Worm (Caenorhabditis elegans): Measurements from ENCODE around the gene B0391.14.

The B0391.14 gene

ce11 chrV:15551642-15552041, 48.0 kb downstream of the B0391.14 start (continued):
- TF ChIP-seq C16A3.4 (tag; optimal IDR thresholded peaks at IDR 0.05): peak; percentile 35
- TF ChIP-seq nhr-90 (tag; optimal IDR thresholded peaks at IDR 0.05; ENCODE audit: poor library complexity): peak; percentile 17
- no peak for TF ChIP-seq blmp-1 (tag; optimal IDR thresholded peaks at IDR 0.05)
- TF ChIP-seq C34B4.2 (tag; optimal IDR thresholded peaks at IDR 0.05): no peak
- no peak for TF ChIP-seq isw-1 (GFP tag; IDR thresholded peaks at IDR 0.05)
- TF ChIP-seq lin-15B (tag; optimal IDR thresholded peaks at IDR 0.05): no peak
- no peak for TF ChIP-seq zag-1 (tag; optimal IDR thresholded peaks at IDR 0.05)
- TF ChIP-seq hpl-2 (GFP tag; optimal IDR thresholded peaks at IDR 0.05): no peak
- no peak for TF ChIP-seq tlp-1 (tag; optimal IDR thresholded peaks at IDR 0.05)
- no peak for TF ChIP-seq F16B12.6 (tag; optimal IDR thresholded peaks at IDR 0.05)
- TF ChIP-seq ceh-82 (tag; optimal IDR thresholded peaks at IDR 0.05): peak in 2 of 3 experiments; percentile 13 to 74
- peak; percentile 33 to 53 for TF ChIP-seq efl-1 (optimal IDR thresholded peaks at IDR 0.05)
- peak; percentile 46 to 94 for TF ChIP-seq efl-1 (GFP tag; optimal IDR thresholded peaks at IDR 0.05 in 1 of 2)
- TF ChIP-seq ceh-90 (tag; optimal IDR thresholded peaks at IDR 0.05): no peak
- no peak for TF ChIP-seq egl-13 (tag; optimal IDR thresholded peaks at IDR 0.05)
- no peak for TF ChIP-seq ceh-63 (GFP tag; optimal IDR thresholded peaks at IDR 0.05)
- peak; percentile 54 for TF ChIP-seq fkh-8 (tag; optimal IDR thresholded peaks at IDR 0.05)
- TF ChIP-seq elt-2 (tag; optimal IDR thresholded peaks at IDR 0.05): no peak
- TF ChIP-seq unc-86 (tag; optimal IDR thresholded peaks at IDR 0.05): peak; percentile 19
- TF ChIP-seq nhr-77 (tag; optimal IDR thresholded peaks at IDR 0.05): peak; percentile 3
- TF ChIP-seq nhr-12 (tag; optimal IDR thresholded peaks at IDR 0.05): no peak
- peak; percentile 44 for TF ChIP-seq nhr-20 (tag; optimal IDR thresholded peaks at IDR 0.05)
- peak; percentile 43 for TF ChIP-seq dsc-1 (tag; optimal IDR thresholded peaks at IDR 0.05)
- TF ChIP-seq ama-1 (optimal IDR thresholded peaks at IDR 0.05): no peak
- TF ChIP-seq nhr-237 (tag; optimal IDR thresholded peaks at IDR 0.05): no peak
- TF ChIP-seq nhr-76 (tag; optimal IDR thresholded peaks at IDR 0.05): no peak
- TF ChIP-seq unc-62 (GFP tag; optimal IDR thresholded peaks at IDR 0.05): no peak
- TF ChIP-seq unc-98 (GFP tag; IDR thresholded peaks at IDR 0.05): peak; percentile 33; the same call in 1 of the 2 replicates
- no peak for TF ChIP-seq vab-15 (tag; optimal IDR thresholded peaks at IDR 0.05)
- TF ChIP-seq skn-1 (tag; optimal IDR thresholded peaks at IDR 0.05): peak; percentile 46
- TF ChIP-seq mdl-1 (tag; optimal IDR thresholded peaks at IDR 0.05): peak in 1 of 2 experiments; percentile 65
- no peak for TF ChIP-seq fkh-10 (GFP tag; optimal IDR thresholded peaks at IDR 0.05)
- TF ChIP-seq unc-130 (tag; optimal IDR thresholded peaks at IDR 0.05): no peak
- peak; percentile 30 to 70 for TF ChIP-seq lin-35 (GFP tag; optimal IDR thresholded peaks at IDR 0.05)
- TF ChIP-seq efl-3 (GFP tag; optimal IDR thresholded peaks at IDR 0.05): no peak
- TF ChIP-seq lir-3 (tag; optimal IDR thresholded peaks at IDR 0.05; ENCODE audit: poor library complexity): peak; percentile 24
- TF ChIP-seq Y116A8C.19 (tag; optimal IDR thresholded peaks at IDR 0.05; ENCODE audit: borderline replicate concordance): no peak
- TF ChIP-seq mep-1 (tag; optimal IDR thresholded peaks at IDR 0.05): peak; percentile 28
- TF ChIP-seq nhr-71 (tag; optimal IDR thresholded peaks at IDR 0.05): peak; percentile 56
- no peak for TF ChIP-seq ceh-8 (GFP tag; optimal IDR thresholded peaks at IDR 0.05)

- no peak for TF ChIP-seq jun-1 (tag; optimal IDR thresholded peaks at IDR 0.05)
- no peak for TF ChIP-seq nhr-11 (tag; optimal IDR thresholded peaks at IDR 0.05)
- no peak for TF ChIP-seq elt-3 (tag; optimal IDR thresholded peaks at IDR 0.05)
- TF ChIP-seq hpl-2 (GFP tag; optimal IDR thresholded peaks at IDR 0.05): no peak
- no peak for TF ChIP-seq ceh-63 (GFP tag; optimal IDR thresholded peaks at IDR 0.05)
- no peak for TF ChIP-seq nhr-77 (tag; optimal IDR thresholded peaks at IDR 0.05)
- TF ChIP-seq nhr-47 (tag; optimal IDR thresholded peaks at IDR 0.05): no peak
- no peak for TF ChIP-seq F16B12.6 (tag; optimal IDR thresholded peaks at IDR 0.05)
- TF ChIP-seq blmp-1 (tag; optimal IDR thresholded peaks at IDR 0.05): no peak
- TF ChIP-seq vab-15 (tag; optimal IDR thresholded peaks at IDR 0.05): no peak
- TF ChIP-seq xbp-1 (tag; optimal IDR thresholded peaks at IDR 0.05): no peak
- TF ChIP-seq egl-13 (tag; optimal IDR thresholded peaks at IDR 0.05): no peak
- TF ChIP-seq nhr-90 (tag; optimal IDR thresholded peaks at IDR 0.05; ENCODE audit: poor library complexity): no peak
- no peak for TF ChIP-seq lin-39 (tag; optimal IDR thresholded peaks at IDR 0.05)
- TF ChIP-seq nhr-19 (GFP tag; conservative IDR thresholded peaks at IDR 0.05): no peak
- TF ChIP-seq egl-27 (tag; optimal IDR thresholded peaks at IDR 0.05): no peak
- TF ChIP-seq zip-4 (GFP tag; optimal IDR thresholded peaks at IDR 0.05): no peak
- no peak for TF ChIP-seq nhr-84 (tag; optimal IDR thresholded peaks at IDR 0.05)
- TF ChIP-seq dpl-1 (GFP tag; optimal IDR thresholded peaks at IDR 0.05): no peak
- TF ChIP-seq skn-1 (tag; optimal IDR thresholded peaks at IDR 0.05): no peak
Observed at ce11 chrV:15550408-15550807, 49.3 kb downstream of the B0391.14 start.

Measured in whole organism, L1 larva.